Worm (Caenorhabditis elegans): ENCODE measurements around the gene lnp-1.
A peak's percentile ranks its signal among the peaks of the same experiment; 100 is the strongest.

Gene lnp-1

ce11 chrX:4616832-4617231 lies 28.3 kb downstream of the lnp-1 start (continued):
- TF ChIP-seq dmd-8 (GFP tag; IDR thresholded peaks at IDR 0.05): no peak
- TF ChIP-seq hmg-1.1 (GFP tag; IDR thresholded peaks at IDR 0.05): peak; percentile 81
- TF ChIP-seq rbr-2 (tag; optimal IDR thresholded peaks at IDR 0.05): peak; percentile 46
- TF ChIP-seq nhr-76 (tag; optimal IDR thresholded peaks at IDR 0.05): no peak
- no peak for TF ChIP-seq arid-1 (GFP tag; conservative IDR thresholded peaks at IDR 0.05)
- TF ChIP-seq dmd-9 (GFP tag; IDR thresholded peaks at IDR 0.05): no peak
- no peak for TF ChIP-seq spr-3 (GFP tag; optimal IDR thresholded peaks at IDR 0.05)
- TF ChIP-seq mes-2 (tag; optimal IDR thresholded peaks at IDR 0.05; ENCODE audit: poor library complexity, severe bottlenecking): peak; percentile 30
- TF ChIP-seq mep-1 (tag; optimal IDR thresholded peaks at IDR 0.05): peak; percentile 50
- peak; percentile 1 for TF ChIP-seq lin-13 (GFP tag; optimal IDR thresholded peaks at IDR 0.05)
- TF ChIP-seq zag-1 (tag; optimal IDR thresholded peaks at IDR 0.05): no peak
- TF ChIP-seq lin-39 (tag; optimal IDR thresholded peaks at IDR 0.05): no peak
- no peak for TF ChIP-seq lim-7 (GFP tag; IDR thresholded peaks at IDR 0.05)
- no peak for TF ChIP-seq Y105C5A.15 (GFP tag; IDR thresholded peaks at IDR 0.05)
- peak in 1 of 2 experiments; percentile 15 for TF ChIP-seq mdl-1 (tag; optimal IDR thresholded peaks at IDR 0.05)
- no peak for TF ChIP-seq set-16 (GFP tag; IDR thresholded peaks at IDR 0.05)
- TF ChIP-seq hif-1 (tag; optimal IDR thresholded peaks at IDR 0.05): peak in 1 of 2 experiments; percentile 29

ce11 chrX:4619582-4619981 lies 31.0 kb downstream of the lnp-1 start, which contains the start of gene pqn-65:
TSS of gene pqn-65 (minus strand) at chrX:4619635.
- TF ChIP-seq mes-2 (tag; optimal IDR thresholded peaks at IDR 0.05; ENCODE audit: poor library complexity, severe bottlenecking) (peak; percentile 49), jun-1 (tag; optimal IDR thresholded peaks at IDR 0.05) (no peak), hlh-30 (tag; optimal IDR thresholded peaks at IDR 0.05; ENCODE audit: insufficient read depth) (peak; percentile 7), lsy-2 (tag; optimal IDR thresholded peaks at IDR 0.05) (peak in 1 of 2 experiments; percentile 52), daf-16 (GFP tag; optimal IDR thresholded peaks at IDR 0.05) (no peak), daf-16 (tag; optimal IDR thresholded peaks at IDR 0.05) (no peak), lin-15B (tag; optimal IDR thresholded peaks at IDR 0.05) (no peak), nhr-28 (tag; optimal IDR thresholded peaks at IDR 0.05) (peak; percentile 14), dve-1 (tag; optimal IDR thresholded peaks at IDR 0.05; ENCODE audit: insufficient read depth) (peak; percentile 9), lin-38 (GFP tag; IDR thresholded peaks at IDR 0.05) (peak; percentile 50; the same call in 1 of the 2 replicates), madf-9 (GFP tag; conservative IDR thresholded peaks at IDR 0.05) (no peak), lir-3 (tag; optimal IDR thresholded peaks at IDR 0.05) (no peak), nhr-6 (tag; optimal IDR thresholded peaks at IDR 0.05) (peak; percentile 66), spr-1 (tag; optimal IDR thresholded peaks at IDR 0.05) (no peak), dpl-1 (GFP tag; optimal IDR thresholded peaks at IDR 0.05) (peak; percentile 44), set-16 (GFP tag; IDR thresholded peaks at IDR 0.05) (no peak), ceh-82 (tag; optimal IDR thresholded peaks at IDR 0.05) (no peak), aly-2 (tag; optimal IDR thresholded peaks at IDR 0.05) (no peak), aha-1 (tag) (peak; percentile 60)

ce11 chrX:4620019-4620418 lies 31.5 kb downstream of the lnp-1 start:
- TF ChIP-seq set-16 (GFP tag; IDR thresholded peaks at IDR 0.05): peak; percentile 38
- no peak for TF ChIP-seq jun-1 (tag; optimal IDR thresholded peaks at IDR 0.05)
- TF ChIP-seq fkh-10 (GFP tag; optimal IDR thresholded peaks at IDR 0.05): peak; percentile 46

- no peak for TF ChIP-seq fos-1 (tag; optimal IDR thresholded peaks at IDR 0.05)
- TF ChIP-seq arid-1 (GFP tag; conservative IDR thresholded peaks at IDR 0.05): no peak
- no peak for TF ChIP-seq ceh-44 (GFP tag; IDR thresholded peaks at IDR 0.05)
- no peak for TF ChIP-seq jun-1 (tag; optimal IDR thresholded peaks at IDR 0.05)
- TF ChIP-seq pqm-1 (tag; optimal IDR thresholded peaks at IDR 0.05): no peak
- TF ChIP-seq mdl-1 (tag; optimal IDR thresholded peaks at IDR 0.05): no peak
- no peak for TF ChIP-seq daf-16 (GFP tag; optimal IDR thresholded peaks at IDR 0.05)
- TF ChIP-seq daf-16 (tag; optimal IDR thresholded peaks at IDR 0.05): no peak
- TF ChIP-seq zip-2 (tag; optimal IDR thresholded peaks at IDR 0.05): no peak
- no peak for TF ChIP-seq T20F7.1 (GFP tag; optimal IDR thresholded peaks at IDR 0.05)
- TF ChIP-seq zfp-2 (tag; optimal IDR thresholded peaks at IDR 0.05): no peak
- no peak for TF ChIP-seq lsy-2 (tag; optimal IDR thresholded peaks at IDR 0.05)
- no peak for TF ChIP-seq Y105C5A.15 (GFP tag; IDR thresholded peaks at IDR 0.05)
- TF ChIP-seq lin-39 (tag; optimal IDR thresholded peaks at IDR 0.05): no peak
- TF ChIP-seq skn-1 (tag; optimal IDR thresholded peaks at IDR 0.05): no peak
- TF ChIP-seq nhr-237 (tag; optimal IDR thresholded peaks at IDR 0.05): no peak
- no peak for TF ChIP-seq ceh-62 (tag; optimal IDR thresholded peaks at IDR 0.05)
- TF ChIP-seq spr-3 (GFP tag; optimal IDR thresholded peaks at IDR 0.05): no peak
- TF ChIP-seq sdz-12 (GFP tag; optimal IDR thresholded peaks at IDR 0.05): no peak
- TF ChIP-seq fkh-10 (GFP tag; optimal IDR thresholded peaks at IDR 0.05): no peak
- TF ChIP-seq ztf-7 (tag; optimal IDR thresholded peaks at IDR 0.05): no peak
Measured at ce11 chrX:4622024-4622423, 33.5 kb downstream of the lnp-1 start, which contains the start of gene C46C11.3. TSS of gene C46C11.3 (plus strand) at chrX:4622324.

All from whole organism, L4 larva.